Worm (Caenorhabditis elegans) whole organism, mixed stage, embryonic: Measurements from ENCODE around the gene T24D5.2.

ENCODE experiments used
- ceh-39 ChIP-seq: fragments of 150-350 bp; optimal IDR thresholded peaks from 2 replicates; lab custom pipeline; 2014; ENCODE audit warnings: missing biosample characterization, missing genetic modification characterization
- lsy-2 ChIP-seq: fragments of 150-350 bp; optimal IDR thresholded peaks from 2 replicates; lab custom pipeline; 2014; ENCODE audit warnings: missing biosample characterization, missing genetic modification characterization
- mep-1 ChIP-seq: fragments of 150-350 bp; optimal IDR thresholded peaks from 2 replicates; lab custom pipeline; 2017; ENCODE audit warnings: missing biosample characterization, missing genetic modification reagents, missing genetic modification characterization, inconsistent platforms
- mls-2 ChIP-seq: sonication (generic microtip); optimal IDR thresholded peaks from 2 replicates; lab custom pipeline; 2016; ENCODE audit warnings: mild to moderate bottlenecking, missing genetic modification characterization, moderate library complexity, missing compliant biosample characterization
- nhr-237 ChIP-seq: fragments of 150-350 bp; optimal IDR thresholded peaks from 2 replicates; lab custom pipeline; 2014; ENCODE audit warnings: missing biosample characterization, missing genetic modification characterization
- nhr-28 ChIP-seq: fragments of 150-350 bp; optimal IDR thresholded peaks from 2 replicates; lab custom pipeline; 2014; ENCODE audit warnings: missing biosample characterization, missing genetic modification characterization
- nhr-76 ChIP-seq: sonication (generic microtip); optimal IDR thresholded peaks from 2 replicates; lab custom pipeline; 2017; ENCODE audit warnings: missing biosample characterization, missing genetic modification characterization
- pha-4 ChIP-seq: fragments of 150-350 bp; optimal IDR thresholded peaks from 2 replicates; lab custom pipeline; 2018; ENCODE audit warnings: missing biosample characterization, missing genetic modification reagents, missing genetic modification characterization
- sptf-1 ChIP-seq: sonication (generic microtip); optimal IDR thresholded peaks from 2 replicates; lab custom pipeline; 2017; ENCODE audit warnings: mild to moderate bottlenecking, missing genetic modification characterization, moderate library complexity, missing compliant biosample characterization
- unc-62 ChIP-seq: fragments of 150-350 bp; optimal IDR thresholded peaks from 2 replicates; lab custom pipeline; 2014; ENCODE audit warnings: missing biosample characterization, missing genetic modification reagents, missing genetic modification characterization
- ztf-11 ChIP-seq: fragments of 150-350 bp; optimal IDR thresholded peaks from 2 replicates; lab custom pipeline; 2014; ENCODE audit warnings: missing biosample characterization, missing genetic modification characterization

ce11 chrX:12595954-12596353, 9.7 kb upstream of the T24D5.2 start:
- TF ChIP-seq ztf-11 (no peak), lsy-2 (tag; lab: Kevin White, UChicago) (no peak), pha-4 (tag; lab: Kevin White, UChicago) (no peak), sptf-1 (tag; lab: Kevin White, UChicago) (no peak), nhr-76 (tag; lab: Kevin White, UChicago) (no peak), nhr-237 (tag; lab: Kevin White, UChicago) (no peak), nhr-28 (no peak), ceh-39 (tag; lab: Kevin White, UChicago) (no peak), mep-1 (tag; lab: Kevin White, UChicago) (no peak), mls-2 (tag; lab: Kevin White, UChicago) (no peak), unc-62 (no peak)
